Worm (Caenorhabditis elegans) whole organism, L4 larva: ENCODE measurements around the gene trpp-3.

ENCODE experiments used
- R02D3.7 ChIP-seq: fragments of 150-350 bp; sonication (generic microtip); optimal IDR thresholded peaks from 3 replicates; lab custom pipeline; 2014; ENCODE audit warnings: missing biosample characterization, missing genetic modification characterization
- ZK337.2 ChIP-seq: fragments of 200-800 bp; sonication (Bioruptor generic); IDR thresholded peaks from 2 replicates; pipeline ENCODE4 v1.3.6; 2022; ENCODE audit warnings: missing genetic modification reagents, missing genetic modification characterization, missing compliant biosample characterization
- ama-1 ChIP-seq: fragments of 150-350 bp; optimal IDR thresholded peaks from 2 replicates; lab custom pipeline; 2014; ENCODE audit warnings: inconsistent platforms, mixed read lengths
- dmd-8 ChIP-seq: fragments of 200-800 bp; sonication (Bioruptor generic); IDR thresholded peaks from 2 replicates; pipeline ENCODE4 v1.3.6; 2022; ENCODE audit warnings: missing genetic modification characterization, missing compliant biosample characterization
- dpl-1 ChIP-seq: fragments of 150-350 bp; optimal IDR thresholded peaks from 2 replicates; lab custom pipeline; 2014; ENCODE audit warnings: missing biosample characterization, missing genetic modification reagents, missing genetic modification characterization
- madf-5 ChIP-seq, 2 experiments: fragments of 200-800 bp; sonication (Bioruptor generic); IDR thresholded peaks; 2 replicates each; pipeline ENCODE4 v1.3.6; 2022; ENCODE audit warnings: missing compliant biosample characterization in 2 of 2, missing genetic modification characterization in 2 of 2
- mdt-29 ChIP-seq: fragments of 200-800 bp; sonication (Bioruptor generic); IDR thresholded peaks from 2 replicates; pipeline ENCODE4 v1.3.6; 2022; ENCODE audit warnings: missing genetic modification reagents, missing genetic modification characterization, missing compliant biosample characterization
- nhr-237 ChIP-seq: sonication (generic microtip); optimal IDR thresholded peaks from 2 replicates; lab custom pipeline; 2017; ENCODE audit warnings: missing biosample characterization, missing genetic modification characterization
- nhr-28 ChIP-seq: fragments of 150-350 bp; optimal IDR thresholded peaks from 2 replicates; lab custom pipeline; 2014; ENCODE audit warnings: missing biosample characterization, missing genetic modification characterization
- nhr-41 ChIP-seq: fragments of 200-800 bp; sonication (Bioruptor generic); IDR thresholded peaks from 2 replicates; pipeline ENCODE4 v1.3.6; 2022; ENCODE audit warnings: missing genetic modification reagents, missing genetic modification characterization, missing compliant biosample characterization
- skn-1 ChIP-seq: fragments of 150-350 bp; optimal IDR thresholded peaks from 2 replicates; lab custom pipeline; 2014; ENCODE audit warnings: missing biosample characterization, missing genetic modification characterization
- tag-97 ChIP-seq: fragments of 200-800 bp; sonication (Bioruptor generic); IDR thresholded peaks from 2 replicates; pipeline ENCODE4 v1.3.6; 2022; ENCODE audit warnings: missing genetic modification characterization, missing compliant biosample characterization
- zfp-3 ChIP-seq: fragments of 200-800 bp; sonication (Bioruptor generic); conservative IDR thresholded peaks from 2 replicates; pipeline ENCODE4 v1.3.6; 2022; ENCODE audit warnings: missing genetic modification reagents, missing genetic modification characterization, missing compliant biosample characterization
- ztf-11 ChIP-seq: fragments of 150-350 bp; optimal IDR thresholded peaks from 2 replicates; lab custom pipeline; 2014; ENCODE audit warnings: missing biosample characterization, missing genetic modification characterization

- no peak for TF ChIP-seq ztf-11 (tag; lab: Kevin White, UChicago)
- TF ChIP-seq R02D3.7 (tag; lab: Kevin White, UChicago), result no peak
- no peak for TF ChIP-seq ama-1 (lab: Kevin White, UChicago)
- no peak for TF ChIP-seq nhr-41 (GFP tag; lab: Robert Waterston, UW)
- no peak for TF ChIP-seq madf-5 (GFP tag; IDR thresholded peaks at IDR 0.05; lab: Robert Waterston, UW)
- TF ChIP-seq dpl-1 (GFP tag; lab: Kevin White, UChicago), result no peak
- no peak for TF ChIP-seq skn-1
- no peak for TF ChIP-seq tag-97 (GFP tag; lab: Robert Waterston, UW)
- no peak for TF ChIP-seq ZK337.2 (GFP tag; lab: Robert Waterston, UW)
- TF ChIP-seq zfp-3 (GFP tag; lab: Robert Waterston, UW), result no peak
- no peak for TF ChIP-seq nhr-28
- TF ChIP-seq dmd-8 (GFP tag; lab: Robert Waterston, UW), result no peak
- no peak for TF ChIP-seq mdt-29
- TF ChIP-seq nhr-237, result no peak
These were observed 19.5 kb downstream of the trpp-3 start, which contains the start of gene ZK1098.12 for ce11 chrIII:9544820-9545219.
